Fruit fly (Drosophila melanogaster) whole organism, embryonic: Measurements from ENCODE around the gene Hinfp.

Experiments
- Bdp1 ChIP-seq: fragments of 200-800 bp; sonication (Bioruptor generic); optimal IDR thresholded peaks from 3 replicates; lab custom pipeline; 2016; ENCODE audit warnings: missing biosample characterization, missing genetic modification characterization
- CG10979 ChIP-seq: fragments of 200-800 bp; sonication (Bioruptor generic); optimal IDR thresholded peaks from 2 replicates; lab custom pipeline; 2018; ENCODE audit warnings: missing biosample characterization, mild to moderate bottlenecking, missing genetic modification characterization, moderate library complexity
- CG11504 ChIP-seq: fragments of 200-800 bp; sonication (Bioruptor generic); optimal IDR thresholded peaks from 3 replicates; lab custom pipeline; 2019; ENCODE audit warnings: missing biosample characterization, mild to moderate bottlenecking, missing genetic modification characterization, moderate library complexity
- CG11560 ChIP-seq: fragments of 200-800 bp; sonication (Bioruptor generic); IDR thresholded peaks from 3 replicates; pipeline ENCODE4 v1.3.6; 2022; ENCODE audit warnings: missing biosample characterization, missing genetic modification characterization
- CG12071 ChIP-seq: fragments of 200-800 bp; sonication (Bioruptor generic); optimal IDR thresholded peaks from 3 replicates; lab custom pipeline; 2018; ENCODE audit warnings: missing biosample characterization, mild to moderate bottlenecking, missing genetic modification characterization
- CG13296 ChIP-seq: fragments of 200-800 bp; sonication (Bioruptor generic); optimal IDR thresholded peaks from 3 replicates; lab custom pipeline; 2018; ENCODE audit warnings: missing biosample characterization, mild to moderate bottlenecking, missing genetic modification characterization
- CG14667 ChIP-seq: fragments of 200-800 bp; sonication (Bioruptor generic); IDR thresholded peaks from 2 replicates; pipeline ENCODE4 v1.3.6; 2022; ENCODE audit warnings: missing biosample characterization, missing genetic modification characterization
- CG1792 ChIP-seq: fragments of 200-800 bp; sonication (Bioruptor generic); optimal IDR thresholded peaks from 2 replicates; lab custom pipeline; 2016; ENCODE audit warnings: missing biosample characterization, missing genetic modification characterization
- CG18476 ChIP-seq: fragments of 200-800 bp; sonication (Bioruptor generic); optimal IDR thresholded peaks from 2 replicates; lab custom pipeline; 2016; ENCODE audit warnings: missing biosample characterization, mild to moderate bottlenecking, missing genetic modification characterization
- CG31441 ChIP-seq: fragments of 200-800 bp; sonication (Bioruptor generic); IDR thresholded peaks from 2 replicates; pipeline ENCODE4 v1.3.6; 2022; ENCODE audit warnings: missing biosample characterization, missing genetic modification characterization
- CG3407 ChIP-seq: fragments of 200-800 bp; sonication (Bioruptor generic); optimal IDR thresholded peaks from 2 replicates; lab custom pipeline; 2018; ENCODE audit warnings: missing biosample characterization, mild to moderate bottlenecking, missing genetic modification characterization
- CG5245 ChIP-seq: fragments of 200-800 bp; sonication (Bioruptor generic); optimal IDR thresholded peaks from 3 replicates; lab custom pipeline; 2016; ENCODE audit warnings: missing biosample characterization, missing genetic modification characterization
- CG6254 ChIP-seq: fragments of 200-800 bp; sonication (Bioruptor generic); optimal IDR thresholded peaks from 3 replicates; lab custom pipeline; 2017; ENCODE audit warnings: mild to moderate bottlenecking, missing biosample characterization, missing genetic modification reagents, missing genetic modification characterization
- CG8359 ChIP-seq: fragments of 200-800 bp; sonication (Bioruptor generic); optimal IDR thresholded peaks from 2 replicates; lab custom pipeline; 2017; ENCODE audit warnings: missing biosample characterization, mild to moderate bottlenecking, missing genetic modification characterization, borderline replicate concordance
- CG8765 ChIP-seq: fragments of 200-800 bp; sonication (Bioruptor generic); IDR thresholded peaks from 2 replicates; pipeline ENCODE4 v1.3.6; 2022; ENCODE audit warnings: missing biosample characterization, missing genetic modification characterization
- CG9437 ChIP-seq: fragments of 200-800 bp; sonication (Bioruptor generic); optimal IDR thresholded peaks from 2 replicates; lab custom pipeline; 2018; ENCODE audit warnings: missing biosample characterization, mild to moderate bottlenecking, missing genetic modification characterization
- D ChIP-seq, 2 experiments: fragments of 200-800 bp in 1 of 2; fragments of >200 bp in 1 of 2; sonication (Bioruptor generic) in 1 of 2; optimal IDR thresholded peaks; 2 replicates in 1 of 2; 3 replicates in 1 of 2; lab custom pipeline; 2017; ENCODE audit warnings: mild to moderate bottlenecking in 1 of 2, missing biosample characterization in 1 of 2, missing genetic modification characterization in 1 of 2, missing genetic modification reagents in 1 of 2
- Doc3 ChIP-seq: fragments of 200-800 bp; sonication (Bioruptor generic); IDR thresholded peaks from 3 replicates; pipeline ENCODE4 v1.3.6; 2022; ENCODE audit warnings: missing biosample characterization, missing genetic modification characterization; ENCODE audit not compliant: partially characterized antibody
- Fer1 ChIP-seq: fragments of 200-800 bp; sonication (Bioruptor generic); optimal IDR thresholded peaks from 2 replicates; lab custom pipeline; 2017; ENCODE audit warnings: missing biosample characterization, mild to moderate bottlenecking, missing genetic modification characterization
- H15 ChIP-seq: fragments of 200-800 bp; sonication (Bioruptor generic); IDR thresholded peaks from 3 replicates; pipeline ENCODE4 v1.3.6; 2022; ENCODE audit warnings: missing biosample characterization, missing genetic modification characterization
- HLH3B ChIP-seq: fragments of 200-800 bp; sonication (Bioruptor generic); IDR thresholded peaks from 2 replicates; pipeline ENCODE4 v1.3.6; 2022; ENCODE audit warnings: missing biosample characterization, missing genetic modification characterization
- HLHmδ ChIP-seq: fragments of 200-800 bp; sonication (Bioruptor generic); optimal IDR thresholded peaks from 2 replicates; lab custom pipeline; 2018; ENCODE audit warnings: missing biosample characterization, mild to moderate bottlenecking, missing genetic modification characterization, moderate library complexity
- Hmr ChIP-seq: fragments of 200-800 bp; sonication (Bioruptor generic); optimal IDR thresholded peaks from 3 replicates; lab custom pipeline; 2017; ENCODE audit warnings: mild to moderate bottlenecking, missing biosample characterization, missing genetic modification reagents, missing genetic modification characterization
- Lhr ChIP-seq: fragments of 200-800 bp; sonication (Bioruptor generic); optimal IDR thresholded peaks from 3 replicates; lab custom pipeline; 2017; ENCODE audit warnings: mild to moderate bottlenecking, missing biosample characterization, missing genetic modification reagents, missing genetic modification characterization
- Oli ChIP-seq: fragments of 200-800 bp; sonication (Bioruptor generic); optimal IDR thresholded peaks from 2 replicates; lab custom pipeline; 2018; ENCODE audit warnings: missing biosample characterization, mild to moderate bottlenecking, missing genetic modification characterization, moderate library complexity
- Rfx ChIP-seq: fragments of 200-800 bp; sonication (Bioruptor generic); IDR thresholded peaks from 2 replicates; pipeline ENCODE4 v1.3.6; 2022; ENCODE audit warnings: missing biosample characterization, missing genetic modification characterization
- Rx ChIP-seq: fragments of 200-800 bp; sonication (Bioruptor generic); IDR thresholded peaks from 2 replicates; pipeline ENCODE4 v1.3.6; 2022; ENCODE audit warnings: missing biosample characterization, missing genetic modification characterization
- Ssrp ChIP-seq: fragments of 200-800 bp; sonication (Bioruptor generic); optimal IDR thresholded peaks from 2 replicates; lab custom pipeline; 2018; ENCODE audit warnings: missing biosample characterization, mild to moderate bottlenecking, missing genetic modification characterization, moderate library complexity
- TFAM ChIP-seq: fragments of 200-800 bp; sonication (Bioruptor generic); optimal IDR thresholded peaks from 2 replicates; lab custom pipeline; 2017; ENCODE audit warnings: missing biosample characterization, missing genetic modification characterization, inconsistent platforms
- Tbp ChIP-seq: fragments of >200 bp; optimal IDR thresholded peaks from 2 replicates; lab custom pipeline; 2018; ENCODE audit warnings: missing biosample characterization, missing genetic modification characterization
- YL-1 ChIP-seq: fragments of 200-800 bp; sonication (Bioruptor generic); optimal IDR thresholded peaks from 3 replicates; lab custom pipeline; 2017; ENCODE audit warnings: missing biosample characterization, mild to moderate bottlenecking, missing genetic modification characterization
- abd-A ChIP-seq: fragments of 200-800 bp; sonication (Bioruptor generic); optimal IDR thresholded peaks from 3 replicates; lab custom pipeline; 2019; ENCODE audit warnings: missing biosample characterization, mild to moderate bottlenecking, missing genetic modification characterization, moderate library complexity
- amos ChIP-seq: fragments of 200-800 bp; sonication (Bioruptor generic); IDR thresholded peaks from 2 replicates; pipeline ENCODE4 v1.3.6; 2022; ENCODE audit warnings: missing biosample characterization, missing genetic modification characterization; ENCODE audit not compliant: partially characterized antibody
- ap ChIP-seq: fragments of 200-800 bp; sonication (Bioruptor generic); IDR thresholded peaks from 2 replicates; pipeline ENCODE4 v1.3.6; 2022; ENCODE audit warnings: missing biosample characterization, missing genetic modification characterization
- bbx ChIP-seq: fragments of 200-800 bp; sonication (Bioruptor generic); IDR thresholded peaks from 2 replicates; pipeline ENCODE4 v1.3.6; 2022; ENCODE audit warnings: missing biosample characterization, missing genetic modification characterization; ENCODE audit not compliant: partially characterized antibody
- bcd ChIP-seq: fragments of 200-800 bp; sonication (Bioruptor generic); optimal IDR thresholded peaks from 2 replicates; lab custom pipeline; 2017; ENCODE audit warnings: missing biosample characterization, mild to moderate bottlenecking, missing genetic modification characterization
- crol ChIP-seq: fragments of 200-800 bp; sonication (Bioruptor generic); IDR thresholded peaks from 2 replicates; pipeline ENCODE4 v1.3.6; 2022; ENCODE audit warnings: missing biosample characterization, missing genetic modification characterization
- danr ChIP-seq: fragments of 200-800 bp; sonication (Bioruptor generic); IDR thresholded peaks from 2 replicates; pipeline ENCODE4 v1.3.6; 2022; ENCODE audit warnings: missing biosample characterization, missing genetic modification characterization
- dimm ChIP-seq: fragments of 200-800 bp; sonication (Bioruptor generic); IDR thresholded peaks from 2 replicates; pipeline ENCODE4 v1.3.6; 2022; ENCODE audit warnings: missing biosample characterization, missing genetic modification characterization
- gsb-n ChIP-seq: fragments of 200-800 bp; sonication (Bioruptor generic); optimal IDR thresholded peaks from 3 replicates; lab custom pipeline; 2018; ENCODE audit warnings: missing biosample characterization, mild to moderate bottlenecking, missing genetic modification characterization
- gt ChIP-seq: fragments of 200-800 bp; sonication (Bioruptor generic); IDR thresholded peaks from 2 replicates; pipeline ENCODE4 v1.3.6; 2022; ENCODE audit warnings: missing biosample characterization, missing genetic modification characterization
- inv ChIP-seq: fragments of 200-800 bp; sonication (Bioruptor generic); IDR thresholded peaks from 2 replicates; pipeline ENCODE4 v1.3.6; 2022; ENCODE audit warnings: missing biosample characterization, missing genetic modification characterization; ENCODE audit not compliant: partially characterized antibody
- mirr ChIP-seq: fragments of 200-800 bp; sonication (Bioruptor generic); optimal IDR thresholded peaks from 3 replicates; lab custom pipeline; 2018; ENCODE audit warnings: missing biosample characterization, mild to moderate bottlenecking, missing genetic modification characterization
- nau ChIP-seq: fragments of 200-800 bp; sonication (Bioruptor generic); optimal IDR thresholded peaks from 3 replicates; lab custom pipeline; 2017; ENCODE audit warnings: missing biosample characterization, mild to moderate bottlenecking, missing genetic modification characterization, missing genetic modification reagents
- onecut ChIP-seq: fragments of 200-800 bp; sonication (Bioruptor generic); IDR thresholded peaks from 2 replicates; pipeline ENCODE4 v1.3.6; 2022; ENCODE audit warnings: missing biosample characterization, missing genetic modification characterization
- pros ChIP-seq: fragments of 200-800 bp; sonication (Bioruptor generic); optimal IDR thresholded peaks from 3 replicates; lab custom pipeline; 2019; ENCODE audit warnings: missing biosample characterization, mild to moderate bottlenecking, missing genetic modification characterization, moderate library complexity
- repo ChIP-seq: fragments of 200-800 bp; sonication (Bioruptor generic); optimal IDR thresholded peaks from 2 replicates; lab custom pipeline; 2016; ENCODE audit warnings: missing biosample characterization, missing genetic modification characterization
- ro ChIP-seq: fragments of 200-800 bp; sonication (Bioruptor generic); IDR thresholded peaks from 2 replicates; pipeline ENCODE4 v1.3.6; 2022; ENCODE audit warnings: missing biosample characterization, missing genetic modification characterization
- run ChIP-seq: fragments of 200-800 bp; sonication (Bioruptor generic); optimal IDR thresholded peaks from 3 replicates; lab custom pipeline; 2018; ENCODE audit warnings: missing biosample characterization, mild to moderate bottlenecking, missing genetic modification characterization
- shn ChIP-seq: fragments of 200-800 bp; sonication (Bioruptor generic); optimal IDR thresholded peaks from 3 replicates; lab custom pipeline; 2016; ENCODE audit warnings: missing biosample characterization, missing genetic modification characterization
- ssp ChIP-seq: fragments of 200-800 bp; sonication (Bioruptor generic); IDR thresholded peaks from 2 replicates; pipeline ENCODE4 v1.3.6; 2022; ENCODE audit warnings: missing biosample characterization, missing genetic modification characterization
- stc ChIP-seq: fragments of 200-800 bp; sonication (Bioruptor generic); IDR thresholded peaks from 2 replicates; pipeline ENCODE4 v1.3.6; 2022; ENCODE audit warnings: missing biosample characterization, missing genetic modification characterization

The Hinfp gene

DNA sequence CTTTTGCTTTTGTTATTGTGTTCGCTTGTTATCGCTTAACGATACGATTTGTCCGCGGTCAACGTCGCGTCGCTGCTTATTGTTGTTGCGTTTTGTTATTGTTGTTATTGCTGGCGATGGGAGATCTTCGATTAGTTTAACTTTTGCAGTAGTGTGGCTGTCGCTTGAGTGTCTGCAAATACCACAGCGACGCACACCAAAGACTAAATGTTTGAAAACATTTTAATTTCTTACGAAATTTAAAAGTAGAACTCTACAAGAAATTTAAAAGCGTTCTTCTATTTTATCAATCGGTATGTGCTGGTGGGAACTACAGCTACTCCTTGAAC lies 5.3 kb upstream of the Hinfp start, which contains the start of gene spdi (continued):
- TF ChIP-seq HLHmδ (GFP tag; lab: Kevin White, UChicago) (no peak), amos (GFP tag; lab: Robert Waterston, UW) (peak; percentile 48; the same call in 1 of the 2 replicates), ap (no peak), Oli (tag; lab: Kevin White, UChicago) (no peak), abd-A (tag; lab: Kevin White, UChicago) (no peak), Ssrp (tag; lab: Kevin White, UChicago) (no peak), TFAM (GFP tag; lab: Kevin White, UChicago) (no peak), CG11504 (tag; lab: Kevin White, UChicago) (peak; percentile 5), Rx (GFP tag; lab: Robert Waterston, UW) (no peak), CG10979 (tag; lab: Kevin White, UChicago) (no peak), H15 (GFP tag; lab: Robert Waterston, UW) (no peak), ro (no peak), YL-1 (GFP tag; lab: Kevin White, UChicago) (no peak), repo (GFP tag; lab: Kevin White, UChicago) (no peak), CG6254 (no peak), ssp (GFP tag; lab: Robert Waterston, UW) (no peak), run (tag; lab: Kevin White, UChicago) (no peak), D (optimal IDR thresholded peaks at IDR 0.05; lab: Kevin White, UChicago) (no peak), D (GFP tag; optimal IDR thresholded peaks at IDR 0.05; lab: Kevin White, UChicago) (no peak), nau (GFP tag; lab: Kevin White, UChicago) (no peak), HLH3B (GFP tag; lab: Robert Waterston, UW) (no peak), shn (no peak), onecut (GFP tag; lab: Robert Waterston, UW) (no peak), CG18476 (GFP tag; lab: Kevin White, UChicago) (no peak), stc (GFP tag; lab: Robert Waterston, UW) (no peak), Hmr (GFP tag; lab: Kevin White, UChicago) (no peak), CG5245 (GFP tag; lab: Kevin White, UChicago) (no peak), CG3407 (no peak), danr (no peak), Fer1 (GFP tag; lab: Kevin White, UChicago) (no peak), CG1792 (GFP tag; lab: Kevin White, UChicago) (no peak), CG31441 (GFP tag; lab: Robert Waterston, UW) (no peak), Tbp (no peak), bbx (peak; percentile 40), Doc3 (GFP tag; lab: Robert Waterston, UW) (no peak), CG8765 (GFP tag; lab: Robert Waterston, UW) (no peak), bcd (GFP tag; lab: Kevin White, UChicago) (no peak), CG9437 (no peak), Lhr (no peak), CG8359 (GFP tag; lab: Kevin White, UChicago) (no peak), gsb-n (tag; lab: Kevin White, UChicago) (no peak), dimm (GFP tag; lab: Robert Waterston, UW) (no peak), CG14667 (GFP tag; lab: Robert Waterston, UW) (no peak), CG13296 (GFP tag; lab: Kevin White, UChicago) (no peak), Rfx (GFP tag; lab: Robert Waterston, UW) (no peak), gt (GFP tag; lab: Robert Waterston, UW) (no peak), mirr (GFP tag; lab: Kevin White, UChicago) (no peak), crol (GFP tag; lab: Robert Waterston, UW) (no peak), Bdp1 (GFP tag; lab: Kevin White, UChicago) (no peak), CG12071 (no peak), pros (GFP tag; lab: Kevin White, UChicago) (no peak), CG11560 (no peak), inv (GFP tag; lab: Robert Waterston, UW) (no peak)
